Worm (Caenorhabditis elegans): ENCODE results near the gene cnk-1.

cnk-1 gene

ce11 chrIII:10233979-10234378 lies 37.1 kb upstream of the cnk-1 start, which contains the start of gene paml-1:
paml-1 (minus strand) TSS chrIII:10234079.
- TF ChIP-seq fos-1 (tag; optimal IDR thresholded peaks at IDR 0.05) (no peak), nhr-85 (tag) (peak; percentile 40)

ce11 chrIII:10236291-10236871 lies 34.7 kb upstream of the cnk-1 start:
- TF ChIP-seq blmp-1 (tag; optimal IDR thresholded peaks at IDR 0.05) (peak; percentile 62), F16B12.6 (tag; optimal IDR thresholded peaks at IDR 0.05) (no peak), mdl-1 (tag; optimal IDR thresholded peaks at IDR 0.05) (peak in 1 of 2 experiments; percentile 15), elt-3 (tag; optimal IDR thresholded peaks at IDR 0.05) (peak in 2 of 6 experiments; percentile 19 to 79), lin-14 (GFP tag; optimal IDR thresholded peaks at IDR 0.05) (peak; percentile 51), nhr-90 (tag; optimal IDR thresholded peaks at IDR 0.05; ENCODE audit: poor library complexity) (peak; percentile 27), ceh-8 (GFP tag; optimal IDR thresholded peaks at IDR 0.05) (no peak), snu-23 (GFP tag; optimal IDR thresholded peaks at IDR 0.05) (peak; percentile 39), Y116A8C.19 (tag; optimal IDR thresholded peaks at IDR 0.05; ENCODE audit: borderline replicate concordance) (no peak), nhr-19 (GFP tag; conservative IDR thresholded peaks at IDR 0.05) (peak; percentile 28; the same call in 1 of the 2 replicates), lin-35 (GFP tag; optimal IDR thresholded peaks at IDR 0.05) (peak in 1 of 2 experiments; percentile 36), nhr-85 (tag) (peak; percentile 52), nhr-20 (tag; optimal IDR thresholded peaks at IDR 0.05) (peak; percentile 27), C34B4.2 (tag; optimal IDR thresholded peaks at IDR 0.05) (no peak), nhr-71 (tag; optimal IDR thresholded peaks at IDR 0.05) (peak; percentile 37)

- TF ChIP-seq nhr-76 (tag; optimal IDR thresholded peaks at IDR 0.05) (no peak), lir-3 (tag; optimal IDR thresholded peaks at IDR 0.05; ENCODE audit: poor library complexity) (no peak), fkh-10 (GFP tag; optimal IDR thresholded peaks at IDR 0.05) (no peak), pag-3 (tag; optimal IDR thresholded peaks at IDR 0.05; ENCODE audit: borderline replicate concordance, insufficient read depth) (no peak), ces-1 (GFP tag; optimal IDR thresholded peaks at IDR 0.05) (no peak), mef-2 (tag; optimal IDR thresholded peaks at IDR 0.05) (no peak), ceh-63 (GFP tag; optimal IDR thresholded peaks at IDR 0.05) (no peak), ceh-8 (GFP tag; optimal IDR thresholded peaks at IDR 0.05) (no peak), ceh-88 (GFP tag; IDR thresholded peaks at IDR 0.05) (no peak), unc-130 (tag; optimal IDR thresholded peaks at IDR 0.05) (no peak), nhr-20 (tag; optimal IDR thresholded peaks at IDR 0.05) (peak; percentile 9), dsc-1 (tag; optimal IDR thresholded peaks at IDR 0.05) (no peak), fkh-4 (tag; optimal IDR thresholded peaks at IDR 0.05; ENCODE audit: borderline replicate concordance) (no peak), unc-62 (GFP tag; optimal IDR thresholded peaks at IDR 0.05) (no peak), ceh-82 (tag; optimal IDR thresholded peaks at IDR 0.05) (no peak), sox-4 (tag; optimal IDR thresholded peaks at IDR 0.05) (no peak), nhr-12 (tag; optimal IDR thresholded peaks at IDR 0.05) (no peak), isw-1 (GFP tag; IDR thresholded peaks at IDR 0.05) (no peak), lin-35 (GFP tag; optimal IDR thresholded peaks at IDR 0.05) (peak in 1 of 2 experiments; percentile 5), nhr-47 (tag; optimal IDR thresholded peaks at IDR 0.05) (no peak), skn-1 (tag; optimal IDR thresholded peaks at IDR 0.05) (no peak), irx-1 (tag; optimal IDR thresholded peaks at IDR 0.05) (no peak), tlp-1 (tag; optimal IDR thresholded peaks at IDR 0.05) (no peak), lsy-2 (tag; optimal IDR thresholded peaks at IDR 0.05) (no peak), swsn-7 (tag; optimal IDR thresholded peaks at IDR 0.05) (no peak), F16B12.6 (tag; optimal IDR thresholded peaks at IDR 0.05) (no peak), elt-2 (tag; optimal IDR thresholded peaks at IDR 0.05) (no peak), snu-23 (GFP tag; optimal IDR thresholded peaks at IDR 0.05) (peak; percentile 26), Y116A8C.19 (tag; optimal IDR thresholded peaks at IDR 0.05; ENCODE audit: borderline replicate concordance) (no peak), blmp-1 (tag; optimal IDR thresholded peaks at IDR 0.05) (peak; percentile 92), mep-1 (tag; optimal IDR thresholded peaks at IDR 0.05) (no peak), mdl-1 (tag; optimal IDR thresholded peaks at IDR 0.05) (no peak), alr-1 (tag; optimal IDR thresholded peaks at IDR 0.05; ENCODE audit: borderline replicate concordance) (no peak), sptf-1 (tag; optimal IDR thresholded peaks at IDR 0.05) (no peak), elt-3 (tag; optimal IDR thresholded peaks at IDR 0.05) (peak in 1 of 6 experiments; percentile 78), hpl-2 (GFP tag; optimal IDR thresholded peaks at IDR 0.05) (no peak), unc-86 (tag; optimal IDR thresholded peaks at IDR 0.05) (no peak), dpl-1 (GFP tag; optimal IDR thresholded peaks at IDR 0.05) (no peak)
Measured at ce11 chrIII:10238448-10239154, 32.5 kb upstream of the cnk-1 start, which contains the start of gene Y70G10A.3. Y70G10A.3 (plus strand) TSS chrIII:10239104.

Data from whole organism, L1 larva.